Worm (Caenorhabditis elegans): Measurements from ENCODE around the gene nhr-9.
"Not testable (repeated sequence)": the region's sequence is repeated elsewhere in the genome, so short reads cannot be mapped to it uniquely, and the experiment has no call there.

The nhr-9 gene

DNA sequence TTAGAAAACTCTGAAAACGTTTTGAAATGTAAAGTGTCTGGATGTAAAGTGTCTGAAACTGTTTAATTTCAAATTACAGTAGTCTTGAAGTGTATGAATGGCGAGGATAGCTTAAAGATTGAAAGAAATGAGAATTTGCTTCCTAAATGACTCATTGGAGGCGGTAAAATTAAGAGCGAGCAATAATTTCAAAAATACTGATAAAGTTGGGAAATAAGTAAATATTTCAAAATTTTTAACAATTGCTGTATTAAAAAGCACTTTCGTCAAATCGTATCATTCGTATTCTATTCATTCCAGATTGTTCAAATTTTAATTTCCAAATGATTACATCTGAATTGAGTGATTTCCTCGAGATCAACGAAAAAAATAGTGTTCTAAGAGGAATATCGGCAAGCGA, 29.1 kb downstream of the nhr-9 start, which contains the start of gene B0280.2:
B0280.2 (plus strand) TSS at position 301 of the 400 bp plus-strand sequence.
- TF ChIP-seq nhr-25 (tag; optimal IDR thresholded peaks at IDR 0.05) (no peak), unc-55 (GFP tag; optimal IDR thresholded peaks at IDR 0.05) (no peak), ztf-1 (GFP tag; conservative IDR thresholded peaks at IDR 0.05) (no peak), fos-1 (tag; optimal IDR thresholded peaks at IDR 0.05) (no peak), nhr-21 (tag; optimal IDR thresholded peaks at IDR 0.05) (no peak), aly-2 (tag; optimal IDR thresholded peaks at IDR 0.05) (no peak), R02D3.7 (tag; optimal IDR thresholded peaks at IDR 0.05) (no peak), nhr-12 (tag; optimal IDR thresholded peaks at IDR 0.05) (no peak), zag-1 (tag; optimal IDR thresholded peaks at IDR 0.05) (no peak), nhr-6 (tag; optimal IDR thresholded peaks at IDR 0.05) (no peak), nhr-10 (tag; optimal IDR thresholded peaks at IDR 0.05) (no peak), unc-62 (GFP tag; optimal IDR thresholded peaks at IDR 0.05) (no peak), mab-5 (tag; optimal IDR thresholded peaks at IDR 0.05) (no peak)

ce11 chrIII:7128601-7129000, 33.3 kb downstream of the nhr-9 start, which contains the start of gene viro-2:
TSS of gene viro-2 (plus strand) at chrIII:7128901.
- TF ChIP-seq mdl-1 (tag; optimal IDR thresholded peaks at IDR 0.05); Y55F3AM.14 (GFP tag; optimal IDR thresholded peaks at IDR 0.05); skn-1 (tag; optimal IDR thresholded peaks at IDR 0.05): not testable (repeated sequence)

ce11 chrIII:7133559-7133958, 38.3 kb downstream of the nhr-9 start, which contains the start of the genes pot-1 and ggtb-1:
TSS of gene pot-1 (minus strand) at chrIII:7133678.
TSS of gene ggtb-1 (plus strand) at chrIII:7133766.
- TF ChIP-seq mdl-1 (tag; optimal IDR thresholded peaks at IDR 0.05) = no peak
- TF ChIP-seq nhr-25 (tag; optimal IDR thresholded peaks at IDR 0.05) = no peak
- TF ChIP-seq unc-55 (GFP tag; optimal IDR thresholded peaks at IDR 0.05) = peak; percentile 55
- peak; percentile 7 for TF ChIP-seq gmeb-1 (tag; optimal IDR thresholded peaks at IDR 0.05)
- TF ChIP-seq crh-2 (tag; optimal IDR thresholded peaks at IDR 0.05) = no peak
- peak in 1 of 2 experiments; percentile 35 for TF ChIP-seq lsy-2 (tag; optimal IDR thresholded peaks at IDR 0.05)
- TF ChIP-seq C34F6.9 (tag; optimal IDR thresholded peaks at IDR 0.05) = peak; percentile 47

DNA sequence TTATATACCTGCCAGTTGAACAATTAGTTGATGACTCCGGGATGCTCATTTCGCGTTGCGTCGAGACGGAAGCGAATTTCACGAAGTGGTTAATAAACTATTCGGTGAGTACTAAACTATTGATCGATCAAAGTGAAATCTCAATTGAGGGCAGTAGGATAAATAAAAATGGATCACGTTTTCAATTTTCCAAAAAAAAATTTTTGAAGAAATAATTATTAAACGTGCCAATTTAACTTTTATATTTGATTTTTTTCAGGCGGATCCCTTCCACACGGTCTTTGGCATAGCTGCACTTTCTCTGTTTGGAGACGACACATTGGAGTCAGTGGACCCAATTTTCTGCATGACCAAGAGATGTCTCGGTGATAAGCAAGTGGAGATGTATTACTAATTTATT, 40.8 kb downstream of the nhr-9 start, which contains the start of gene B0280.17:
B0280.17 (minus strand) TSS at position 101 of the 400 bp plus-strand sequence.
- TF ChIP-seq ZK546.5 (tag; optimal IDR thresholded peaks at IDR 0.05) (no peak), F13H6.1 (tag; optimal IDR thresholded peaks at IDR 0.05) (no peak), ztf-11 (tag; optimal IDR thresholded peaks at IDR 0.05) (no peak)

- TF ChIP-seq ceh-16 (tag; optimal IDR thresholded peaks at IDR 0.05) (no peak), mdl-1 (tag; optimal IDR thresholded peaks at IDR 0.05) (no peak), egl-27 (tag; optimal IDR thresholded peaks at IDR 0.05) (no peak), lsy-2 (tag; optimal IDR thresholded peaks at IDR 0.05) (no peak), blmp-1 (tag; optimal IDR thresholded peaks at IDR 0.05; ENCODE audit: insufficient read depth) (no peak), ztf-1 (GFP tag; conservative IDR thresholded peaks at IDR 0.05) (no peak), unc-62 (GFP tag; optimal IDR thresholded peaks at IDR 0.05) (no peak), nhr-237 (tag; optimal IDR thresholded peaks at IDR 0.05) (no peak)
These were observed 42.9 kb downstream of the nhr-9 start, which contains the start of gene B0280.11 for ce11 chrIII:7138178-7138577. TSS of gene B0280.11 (minus strand) at chrIII:7138278.

DNA sequence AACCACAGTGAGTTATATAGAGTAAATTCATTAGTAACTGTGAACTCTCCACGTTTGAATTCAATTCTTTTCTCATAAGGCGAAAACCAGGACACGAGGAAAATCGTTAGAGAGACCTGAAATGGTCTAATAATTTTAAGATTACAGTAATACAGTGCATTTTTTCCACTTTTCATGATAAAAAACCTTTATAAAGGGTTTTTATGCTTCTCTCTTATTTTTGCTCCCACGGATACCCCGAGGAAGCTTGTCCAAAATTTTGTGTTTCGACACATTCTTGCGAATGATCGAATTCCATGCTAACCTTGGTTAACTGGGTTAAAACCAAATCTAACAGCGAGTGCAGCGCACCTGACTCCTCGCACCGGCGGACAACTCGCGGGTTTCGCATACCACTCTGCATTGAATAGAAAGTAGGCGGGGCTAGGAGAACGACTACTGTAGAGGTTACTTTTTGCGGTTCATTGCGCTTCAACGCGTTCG, 45.0 kb downstream of the nhr-9 start:
- TF ChIP-seq ztf-1 (GFP tag; conservative IDR thresholded peaks at IDR 0.05) (no peak), crh-2 (tag; optimal IDR thresholded peaks at IDR 0.05) (peak; percentile 30), ZK546.5 (tag; optimal IDR thresholded peaks at IDR 0.05) (no peak), gmeb-1 (tag; optimal IDR thresholded peaks at IDR 0.05) (peak; percentile 21), mdl-1 (tag; optimal IDR thresholded peaks at IDR 0.05) (no peak), nhr-237 (tag; optimal IDR thresholded peaks at IDR 0.05) (no peak), ztf-4 (tag; optimal IDR thresholded peaks at IDR 0.05) (no peak), unc-39 (tag; optimal IDR thresholded peaks at IDR 0.05) (no peak), F13H6.1 (tag; optimal IDR thresholded peaks at IDR 0.05) (peak; percentile 12), nhr-10 (tag; optimal IDR thresholded peaks at IDR 0.05) (no peak), lin-11 (tag; optimal IDR thresholded peaks at IDR 0.05) (no peak), skn-1 (tag; optimal IDR thresholded peaks at IDR 0.05) (no peak), elt-1 (tag; optimal IDR thresholded peaks at IDR 0.05) (no peak), nhr-77 (tag; optimal IDR thresholded peaks at IDR 0.05) (no peak), nhr-129 (tag; optimal IDR thresholded peaks at IDR 0.05) (no peak), snpc-4 (tag; optimal IDR thresholded peaks at IDR 0.05) (peak; percentile 96), sma-9 (GFP tag; optimal IDR thresholded peaks at IDR 0.05) (peak; percentile 35), sma-9 (tag; optimal IDR thresholded peaks at IDR 0.05) (no peak), sma-3 (GFP tag; optimal IDR thresholded peaks at IDR 0.05) (peak; percentile 73), egl-27 (tag; optimal IDR thresholded peaks at IDR 0.05) (no peak), ama-1 (optimal IDR thresholded peaks at IDR 0.05) (peak; percentile 78), mbf-1 (tag; optimal IDR thresholded peaks at IDR 0.05) (no peak), C34F6.9 (tag; optimal IDR thresholded peaks at IDR 0.05) (no peak), zag-1 (tag; optimal IDR thresholded peaks at IDR 0.05) (no peak), dmd-4 (tag; optimal IDR thresholded peaks at IDR 0.05) (no peak), alr-1 (tag; optimal IDR thresholded peaks at IDR 0.05) (no peak), mab-5 (tag; optimal IDR thresholded peaks at IDR 0.05) (no peak), peb-1 (tag; optimal IDR thresholded peaks at IDR 0.05) (no peak), aly-2 (tag; optimal IDR thresholded peaks at IDR 0.05) (no peak)
